Worm (Caenorhabditis elegans) whole organism, L4/young adult: Measurements from ENCODE around the gene Y7A5A.2.

Source experiments
- W03F9.2 ChIP-seq: fragments of 150-350 bp; optimal IDR thresholded peaks from 2 replicates; lab custom pipeline; 2014; ENCODE audit warnings: missing biosample characterization, missing genetic modification characterization
- dao-5 ChIP-seq: sonication (generic microtip); optimal IDR thresholded peaks from 2 replicates; lab custom pipeline; 2016; ENCODE audit warnings: missing genotype, missing genetic modification characterization, moderate library complexity, missing compliant biosample characterization
- him-1 ChIP-seq: sonication (generic microtip); optimal IDR thresholded peaks from 2 replicates; lab custom pipeline; 2016; ENCODE audit warnings: missing genotype, missing genetic modification reagents, missing genetic modification characterization, missing compliant biosample characterization

Gene Y7A5A.2

DNA sequence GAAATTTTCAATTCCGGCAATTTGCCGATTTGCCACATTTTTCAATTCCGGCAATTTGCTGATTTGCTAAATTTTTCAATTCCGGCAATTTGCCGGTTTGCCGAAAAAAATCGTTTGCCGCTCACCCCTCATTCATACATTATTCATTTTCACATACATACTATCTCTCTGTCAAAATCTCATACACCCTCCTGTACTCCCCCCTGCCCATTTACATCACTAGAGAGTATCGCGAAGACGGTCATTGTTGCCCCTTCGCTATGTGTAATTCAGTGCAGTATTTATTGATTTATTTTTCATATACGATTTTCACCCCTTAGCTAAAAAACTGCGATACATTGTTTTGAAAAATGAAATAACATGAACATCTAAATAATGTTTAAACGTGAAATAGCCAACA lies 36.1 kb downstream of the Y7A5A.2 start:
- TF ChIP-seq dao-5 (tag; lab: Kevin White, UChicago) (no peak), W03F9.2 (no peak), him-1 (no peak)

DNA sequence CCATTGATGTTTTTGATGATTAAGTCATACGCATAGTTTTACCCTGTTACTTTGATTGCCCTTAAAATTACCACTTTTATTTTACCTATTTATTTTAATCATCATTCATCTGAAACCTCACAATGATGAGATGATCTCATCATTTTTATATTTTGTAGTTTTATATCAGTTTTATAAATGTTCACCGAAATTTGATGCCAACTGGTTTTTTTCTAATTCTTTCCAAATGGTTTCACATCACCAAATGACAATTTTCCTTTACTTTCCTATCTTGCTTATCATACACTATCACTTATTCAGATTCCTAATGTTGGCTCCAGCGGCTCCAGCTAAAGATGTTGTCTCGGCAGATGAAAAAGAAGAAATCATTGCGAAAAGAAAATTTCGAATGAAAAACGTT lies 40.9 kb downstream of the Y7A5A.2 start, which contains the start of gene lin-15A:
TSS of gene lin-15A (plus strand) at position 301 of the 400 bp plus-strand sequence.
- TF ChIP-seq dao-5 (tag; lab: Kevin White, UChicago) (no peak), him-1 (no peak), W03F9.2 (no peak)

DNA sequence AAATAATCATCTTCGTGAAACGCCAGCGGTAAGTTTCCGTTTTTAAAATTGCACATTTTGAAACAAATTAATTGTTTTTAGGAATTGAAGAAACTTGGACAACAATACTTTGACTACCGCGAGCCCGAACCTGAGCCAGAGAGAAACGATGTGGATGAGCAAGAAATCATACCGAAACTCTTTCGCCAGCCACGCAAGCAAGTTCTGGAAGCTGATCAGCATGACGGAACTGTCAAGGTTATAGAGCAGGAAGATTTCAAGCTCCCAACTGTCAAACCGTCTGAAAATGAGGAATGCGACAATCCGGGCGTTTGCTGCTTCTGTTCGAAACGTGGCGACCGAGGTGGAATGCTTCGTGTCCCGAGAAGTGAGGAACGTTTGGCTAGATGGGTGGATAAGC lies 42.2 kb downstream of the Y7A5A.2 start:
- no peak for TF ChIP-seq him-1
- no peak for TF ChIP-seq W03F9.2
- TF ChIP-seq dao-5 (tag; lab: Kevin White, UChicago), result no peak

DNA sequence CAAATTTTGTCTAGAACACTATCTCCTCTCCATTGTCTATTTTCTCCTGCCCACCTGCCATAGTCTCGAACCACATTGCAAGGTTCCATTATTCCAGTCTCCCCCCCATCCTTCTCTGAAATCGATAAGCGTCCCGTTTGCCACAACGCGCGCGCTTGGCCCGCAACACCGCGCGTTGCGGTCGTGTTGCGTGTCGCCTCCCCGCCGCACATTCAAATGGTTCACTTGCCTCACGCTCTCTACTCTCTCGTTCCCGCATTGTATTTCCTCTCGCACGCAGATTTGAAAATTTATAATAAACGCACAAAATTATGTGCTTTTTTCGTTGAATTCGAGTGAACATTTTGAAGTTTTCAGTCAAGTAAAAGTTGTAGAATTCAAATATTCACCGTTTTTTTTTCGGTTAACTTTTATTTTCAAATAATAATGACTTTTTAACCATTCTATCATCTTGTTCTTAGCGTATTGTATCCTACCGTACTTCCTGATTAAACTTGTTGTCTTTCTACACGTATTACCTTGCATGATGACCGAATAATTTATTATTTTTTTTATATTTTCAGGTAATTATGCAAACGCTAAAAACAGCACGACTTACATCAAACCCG lies 46.9 kb downstream of the Y7A5A.2 start, which contains the start of gene lin-15B:
TSS of gene lin-15B (plus strand) at position 558 of the 608 bp plus-strand sequence.
- TF ChIP-seq dao-5 (tag; lab: Kevin White, UChicago) (no peak), W03F9.2 (no peak), him-1 (no peak)

DNA sequence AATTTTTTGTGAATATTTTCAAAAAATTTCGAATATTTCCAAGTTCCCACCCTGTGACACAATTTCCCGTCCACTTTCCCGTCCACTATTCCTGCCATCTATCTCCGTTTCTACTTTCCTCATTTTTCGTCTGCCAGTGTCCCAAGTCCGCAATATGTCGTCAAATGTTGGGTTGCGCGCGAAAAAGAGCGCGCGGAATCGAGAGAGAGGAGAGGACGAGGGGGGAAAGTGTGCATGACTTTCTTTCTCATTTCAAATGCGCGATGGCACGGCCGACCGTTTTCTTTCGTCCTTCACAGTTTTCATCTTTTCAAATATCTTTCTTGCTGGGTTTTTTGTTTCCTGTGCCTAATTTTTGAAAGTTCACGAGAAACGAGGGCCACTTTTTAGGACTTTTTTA lies 47.5 kb downstream of the Y7A5A.2 start:
- TF ChIP-seq dao-5 (tag; lab: Kevin White, UChicago) (no peak), him-1 (no peak)
